Worm (Caenorhabditis elegans) whole organism, L2 larva: ENCODE results near the gene C35C5.8.

ENCODE experiments used
- alr-1 ChIP-seq: fragments of 150-350 bp; optimal IDR thresholded peaks from 2 replicates; lab custom pipeline; 2014; ENCODE audit warnings: missing biosample characterization, missing genetic modification characterization
- crh-2 ChIP-seq: sonication (generic microtip); optimal IDR thresholded peaks from 2 replicates; lab custom pipeline; 2017; ENCODE audit warnings: missing biosample characterization, missing genetic modification characterization
- lsy-2 ChIP-seq, 2 experiments: fragments of 150-350 bp in 1 of 2; sonication (generic microtip) in 1 of 2; optimal IDR thresholded peaks; 2 replicates each; lab custom pipeline; 2014 to 2017; ENCODE audit warnings: missing biosample characterization in 2 of 2, missing genetic modification characterization in 2 of 2
- unc-39 ChIP-seq: fragments of 150-350 bp; optimal IDR thresholded peaks from 2 replicates; lab custom pipeline; 2014; ENCODE audit warnings: missing biosample characterization, missing genetic modification characterization

- no peak for TF ChIP-seq alr-1 (tag; lab: Kevin White, UChicago)
- no peak for TF ChIP-seq unc-39 (tag; lab: Kevin White, UChicago)
- TF ChIP-seq lsy-2 (tag; optimal IDR thresholded peaks at IDR 0.05; lab: Kevin White, UChicago) = no peak
- TF ChIP-seq crh-2 = no peak
These were observed 14.1 kb downstream of the C35C5.8 start for ce11 chrX:11547442-11548023.
